Worm (Caenorhabditis elegans) whole organism, late embryonic: Measurements from ENCODE around the gene tbc-1.
A peak's percentile ranks its signal among the peaks of the same experiment; 100 is the strongest.
"Not testable (repeated sequence)": the region's sequence is repeated elsewhere in the genome, so short reads cannot be mapped to it uniquely, and the experiment has no call there.

Experiments used
- C38D4.7 ChIP-seq: fragments of 200-800 bp; sonication (Bioruptor generic); optimal IDR thresholded peaks from 2 replicates; lab custom pipeline; 2018; ENCODE audit warnings: mild to moderate bottlenecking, missing genetic modification characterization, moderate library complexity, missing compliant biosample characterization
- K02D7.2 ChIP-seq: sonication (generic microtip); optimal IDR thresholded peaks from 2 replicates; lab custom pipeline; 2017; ENCODE audit warnings: mild to moderate bottlenecking, missing genetic modification characterization, missing compliant biosample characterization
- T23F11.4 ChIP-seq: fragments of 200-800 bp; sonication (Bioruptor generic); optimal IDR thresholded peaks from 2 replicates; lab custom pipeline; 2018; ENCODE audit warnings: mild to moderate bottlenecking, missing genetic modification characterization, missing compliant biosample characterization
- Y22D7AL.16 ChIP-seq: sonication (generic microtip); optimal IDR thresholded peaks from 2 replicates; lab custom pipeline; 2016; ENCODE audit warnings: missing genetic modification characterization, missing compliant biosample characterization
- ahr-1 ChIP-seq: sonication (generic microtip); optimal IDR thresholded peaks from 2 replicates; lab custom pipeline; 2016; ENCODE audit warnings: missing genetic modification characterization, missing compliant biosample characterization
- ama-1 ChIP-seq: fragments of 150-350 bp; optimal IDR thresholded peaks from 2 replicates; lab custom pipeline; 2014
- ceh-14 ChIP-seq: sonication (generic microtip); optimal IDR thresholded peaks from 2 replicates; lab custom pipeline; 2016; ENCODE audit warnings: missing genotype, missing genetic modification characterization, missing compliant biosample characterization
- ceh-18 ChIP-seq: sonication (generic microtip); optimal IDR thresholded peaks from 2 replicates; lab custom pipeline; 2016; ENCODE audit warnings: missing genetic modification characterization, missing compliant biosample characterization
- ceh-19 ChIP-seq: fragments of 200-800 bp; sonication (Bioruptor generic); optimal IDR thresholded peaks from 2 replicates; lab custom pipeline; 2018; ENCODE audit warnings: mild to moderate bottlenecking, missing genetic modification characterization, missing compliant biosample characterization
- ceh-2 ChIP-seq: sonication (generic microtip); optimal IDR thresholded peaks from 2 replicates; lab custom pipeline; 2016; ENCODE audit warnings: missing genotype, missing genetic modification characterization, missing compliant biosample characterization
- ceh-22 ChIP-seq: sonication (generic microtip); optimal IDR thresholded peaks from 2 replicates; lab custom pipeline; 2017; ENCODE audit warnings: missing biosample characterization, missing genetic modification characterization
- ceh-30 ChIP-seq: fragments of 150-350 bp; optimal IDR thresholded peaks from 2 replicates; lab custom pipeline; 2014; ENCODE audit warnings: missing biosample characterization, missing genetic modification characterization
- ceh-31 ChIP-seq: sonication (generic microtip); optimal IDR thresholded peaks from 2 replicates; lab custom pipeline; 2016; ENCODE audit warnings: missing genetic modification characterization, missing compliant biosample characterization
- ceh-34 ChIP-seq: sonication (generic microtip); optimal IDR thresholded peaks from 2 replicates; lab custom pipeline; 2016; ENCODE audit warnings: mild to moderate bottlenecking, missing genetic modification characterization, missing compliant biosample characterization
- ceh-45 ChIP-seq: fragments of 200-800 bp; sonication (Bioruptor generic); IDR thresholded peaks from 2 replicates; pipeline ENCODE4 v1.3.6; 2022; ENCODE audit warnings: missing genetic modification reagents, missing genetic modification characterization, missing compliant biosample characterization
- ceh-48 ChIP-seq: sonication (generic microtip); optimal IDR thresholded peaks from 2 replicates; lab custom pipeline; 2016; ENCODE audit warnings: missing genetic modification characterization, inconsistent platforms, missing compliant biosample characterization
- ceh-6 ChIP-seq: fragments of 200-800 bp; sonication (Bioruptor generic); optimal IDR thresholded peaks from 2 replicates; lab custom pipeline; 2018; ENCODE audit warnings: mild to moderate bottlenecking, missing genetic modification characterization, missing compliant biosample characterization
- che-1 ChIP-seq: sonication (generic microtip); optimal IDR thresholded peaks from 2 replicates; lab custom pipeline; 2016; ENCODE audit warnings: mild to moderate bottlenecking, missing genetic modification characterization, missing compliant biosample characterization
- dmd-4 ChIP-seq: sonication (generic microtip); optimal IDR thresholded peaks from 2 replicates; lab custom pipeline; 2016; ENCODE audit warnings: borderline replicate concordance, missing genetic modification characterization, missing compliant biosample characterization
- dve-1 ChIP-seq: sonication (generic microtip); optimal IDR thresholded peaks from 2 replicates; lab custom pipeline; 2017; ENCODE audit warnings: antibody characterized with exemption, mild to moderate bottlenecking, missing genetic modification characterization, missing compliant biosample characterization
- elt-2 ChIP-seq: sonication (generic microtip); optimal IDR thresholded peaks from 2 replicates; lab custom pipeline; 2016; ENCODE audit warnings: missing genetic modification reagents, missing genetic modification characterization, missing compliant biosample characterization
- elt-4 ChIP-seq: sonication (generic microtip); optimal IDR thresholded peaks from 2 replicates; lab custom pipeline; 2016; ENCODE audit warnings: missing genetic modification characterization, missing compliant biosample characterization
- eyg-1 ChIP-seq: sonication (generic microtip); optimal IDR thresholded peaks from 2 replicates; lab custom pipeline; 2016; ENCODE audit warnings: missing genotype, missing genetic modification characterization, missing compliant biosample characterization
- fax-1 ChIP-seq: sonication (generic microtip); optimal IDR thresholded peaks from 2 replicates; lab custom pipeline; 2016; ENCODE audit warnings: missing genotype, missing genetic modification characterization, missing compliant biosample characterization
- fkh-6 ChIP-seq: sonication (generic microtip); optimal IDR thresholded peaks from 2 replicates; lab custom pipeline; 2016; ENCODE audit warnings: missing genetic modification characterization, missing compliant biosample characterization
- gmeb-2 ChIP-seq: sonication (generic microtip); optimal IDR thresholded peaks from 2 replicates; lab custom pipeline; 2016; ENCODE audit warnings: missing genetic modification characterization, inconsistent platforms, missing compliant biosample characterization
- hlh-13 ChIP-seq: fragments of 200-800 bp; sonication (Bioruptor generic); optimal IDR thresholded peaks from 2 replicates; lab custom pipeline; 2018; ENCODE audit warnings: mild to moderate bottlenecking, missing genetic modification characterization, missing compliant biosample characterization
- hlh-30 ChIP-seq: sonication (generic microtip); optimal IDR thresholded peaks from 2 replicates; lab custom pipeline; 2017; ENCODE audit warnings: antibody characterized with exemption, missing genetic modification characterization, missing compliant biosample characterization; ENCODE audit not compliant: insufficient read depth
- hlh-6 ChIP-seq: sonication (generic microtip); optimal IDR thresholded peaks from 2 replicates; lab custom pipeline; 2016; ENCODE audit warnings: missing genotype, missing genetic modification characterization, missing compliant biosample characterization
- hlh-8 ChIP-seq: sonication (generic microtip); optimal IDR thresholded peaks from 2 replicates; lab custom pipeline; 2016; ENCODE audit warnings: missing genotype, missing genetic modification characterization, missing compliant biosample characterization
- lim-6 ChIP-seq: sonication (generic microtip); optimal IDR thresholded peaks from 2 replicates; lab custom pipeline; 2016; ENCODE audit warnings: missing genetic modification characterization, missing compliant biosample characterization
- lin-11 ChIP-seq: fragments of 200-800 bp; sonication (Bioruptor generic); optimal IDR thresholded peaks from 2 replicates; lab custom pipeline; 2018; ENCODE audit warnings: mild to moderate bottlenecking, missing genetic modification characterization, missing compliant biosample characterization
- madf-2 ChIP-seq: sonication (generic microtip); optimal IDR thresholded peaks from 2 replicates; lab custom pipeline; 2017; ENCODE audit warnings: missing genetic modification characterization, missing compliant biosample characterization
- mec-3 ChIP-seq: sonication (generic microtip); optimal IDR thresholded peaks from 2 replicates; lab custom pipeline; 2016; ENCODE audit warnings: borderline replicate concordance, missing genetic modification characterization, missing compliant biosample characterization
- nhr-11 ChIP-seq: fragments of 150-350 bp; optimal IDR thresholded peaks from 2 replicates; lab custom pipeline; 2014; ENCODE audit warnings: missing biosample characterization, missing genetic modification characterization
- npax-4 ChIP-seq: sonication (generic microtip); optimal IDR thresholded peaks from 2 replicates; lab custom pipeline; 2016; ENCODE audit warnings: missing genetic modification characterization, missing compliant biosample characterization
- odd-2 ChIP-seq: sonication (generic microtip); optimal IDR thresholded peaks from 2 replicates; lab custom pipeline; 2017; ENCODE audit warnings: antibody characterized with exemption, mild to moderate bottlenecking, missing genetic modification characterization, missing compliant biosample characterization
- pag-3 ChIP-seq: sonication (generic microtip); optimal IDR thresholded peaks from 2 replicates; lab custom pipeline; 2016; ENCODE audit warnings: missing compliant biosample characterization, missing genetic modification characterization, borderline replicate concordance
- pat-9 ChIP-seq: fragments of 200-800 bp; sonication (Bioruptor generic); optimal IDR thresholded peaks from 2 replicates; lab custom pipeline; 2018; ENCODE audit warnings: mild to moderate bottlenecking, missing genetic modification characterization, moderate library complexity, missing compliant biosample characterization
- ref-2 ChIP-seq: sonication (generic microtip); optimal IDR thresholded peaks from 2 replicates; lab custom pipeline; 2016; ENCODE audit warnings: missing genetic modification characterization, missing compliant biosample characterization
- rnt-1 ChIP-seq: sonication (generic microtip); optimal IDR thresholded peaks from 2 replicates; lab custom pipeline; 2016; ENCODE audit warnings: missing genetic modification characterization, missing compliant biosample characterization
- tbx-7 ChIP-seq: sonication (generic microtip); optimal IDR thresholded peaks from 2 replicates; lab custom pipeline; 2016; ENCODE audit warnings: missing genotype, missing genetic modification characterization, missing compliant biosample characterization
- ttx-3 ChIP-seq: sonication (generic microtip); optimal IDR thresholded peaks from 2 replicates; lab custom pipeline; 2016; ENCODE audit warnings: missing genetic modification reagents, missing genetic modification characterization, missing compliant biosample characterization
- unc-86 ChIP-seq: sonication (generic microtip); optimal IDR thresholded peaks from 2 replicates; lab custom pipeline; 2016; ENCODE audit warnings: missing genetic modification characterization, missing compliant biosample characterization
- zip-5 ChIP-seq: sonication (generic microtip); optimal IDR thresholded peaks from 2 replicates; lab custom pipeline; 2016; ENCODE audit warnings: missing genetic modification characterization, missing compliant biosample characterization

Gene tbc-1

DNA sequence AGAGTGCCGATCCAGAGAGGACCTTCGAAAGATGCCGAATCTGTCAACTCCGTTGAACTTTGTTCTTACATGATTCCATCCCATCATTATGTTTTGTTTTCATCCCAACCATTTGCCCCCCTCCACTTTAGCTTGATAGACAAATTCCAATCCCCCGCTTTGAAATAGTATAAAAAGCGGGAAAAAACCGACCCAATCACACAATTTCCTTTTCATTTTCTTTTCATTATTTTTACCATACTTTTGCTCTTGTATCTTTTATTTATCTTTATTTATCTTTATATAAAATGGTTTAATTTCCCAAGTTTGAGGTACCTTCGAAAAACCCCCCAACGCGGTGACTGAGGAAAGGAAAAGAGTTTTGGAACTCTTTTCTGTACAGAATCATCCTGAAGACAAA lies 4.0 kb upstream of the tbc-1 start, which contains the start of gene F20D1.22:
TSS of gene F20D1.22 (plus strand) at position 301 of the 400 bp plus-strand sequence.
- not testable (repeated sequence) for TF ChIP-seq T23F11.4 (GFP tag; lab: Kevin White, UChicago); ttx-3 (tag; lab: Kevin White, UChicago); fkh-6 (tag; lab: Kevin White, UChicago)

DNA sequence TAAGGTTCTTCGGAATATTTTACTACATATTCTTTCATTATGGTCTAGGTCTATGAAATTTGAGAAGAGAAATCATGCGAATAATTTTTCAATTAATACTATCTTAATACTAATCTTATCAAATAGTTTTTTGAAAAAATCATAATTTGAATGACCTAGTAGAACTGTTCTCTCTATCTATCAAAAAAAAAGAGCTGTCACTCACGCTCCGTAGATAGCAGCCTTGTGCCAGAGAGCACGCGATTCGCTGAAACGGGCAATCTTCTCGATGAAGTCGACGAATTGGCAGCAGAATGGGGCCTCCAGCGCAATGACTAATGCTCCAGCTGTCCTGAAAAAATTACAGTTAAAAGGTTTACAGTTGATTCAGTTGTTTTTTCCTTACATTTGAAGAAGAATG lies 936 bp upstream of the tbc-1 start:
- TF ChIP-seq pat-9 (tag; lab: Kevin White, UChicago) (no peak), fkh-6 (tag; lab: Kevin White, UChicago) (no peak), odd-2 (no peak), ceh-14 (no peak), pag-3 (no peak), hlh-30 (tag; lab: Kevin White, UChicago) (no peak), ceh-31 (tag; lab: Kevin White, UChicago) (no peak), ceh-34 (tag; lab: Kevin White, UChicago) (no peak), gmeb-2 (tag; lab: Kevin White, UChicago) (no peak), tbx-7 (no peak)

DNA sequence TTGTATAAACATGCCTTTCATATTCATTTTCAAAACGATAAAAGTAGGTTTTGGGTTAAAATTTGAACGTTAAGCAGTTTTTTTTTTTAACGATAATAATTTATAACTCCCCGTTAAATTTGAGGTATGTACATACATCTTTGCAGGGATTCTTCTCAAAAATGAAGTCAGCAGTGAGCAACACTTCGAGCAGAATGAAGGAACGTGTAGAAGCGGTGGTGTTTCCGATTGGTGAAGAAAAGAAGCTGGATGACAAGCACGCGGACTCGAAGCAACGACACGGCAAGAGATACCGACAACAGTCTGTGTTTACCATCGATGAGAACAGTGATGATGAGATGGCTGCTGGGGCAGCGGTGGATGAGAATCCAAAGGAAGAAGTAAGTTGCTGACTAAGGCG lies 2.5 kb downstream of the tbc-1 start:
- TF ChIP-seq eyg-1 (tag; lab: Kevin White, UChicago) (no peak), elt-4 (tag; lab: Kevin White, UChicago) (no peak), mec-3 (tag; lab: Kevin White, UChicago) (no peak), rnt-1 (no peak), elt-2 (tag; lab: Kevin White, UChicago) (no peak), unc-86 (tag; lab: Kevin White, UChicago) (no peak), tbx-7 (no peak), ahr-1 (no peak), pat-9 (tag; lab: Kevin White, UChicago) (no peak), zip-5 (tag; lab: Kevin White, UChicago) (no peak)

DNA sequence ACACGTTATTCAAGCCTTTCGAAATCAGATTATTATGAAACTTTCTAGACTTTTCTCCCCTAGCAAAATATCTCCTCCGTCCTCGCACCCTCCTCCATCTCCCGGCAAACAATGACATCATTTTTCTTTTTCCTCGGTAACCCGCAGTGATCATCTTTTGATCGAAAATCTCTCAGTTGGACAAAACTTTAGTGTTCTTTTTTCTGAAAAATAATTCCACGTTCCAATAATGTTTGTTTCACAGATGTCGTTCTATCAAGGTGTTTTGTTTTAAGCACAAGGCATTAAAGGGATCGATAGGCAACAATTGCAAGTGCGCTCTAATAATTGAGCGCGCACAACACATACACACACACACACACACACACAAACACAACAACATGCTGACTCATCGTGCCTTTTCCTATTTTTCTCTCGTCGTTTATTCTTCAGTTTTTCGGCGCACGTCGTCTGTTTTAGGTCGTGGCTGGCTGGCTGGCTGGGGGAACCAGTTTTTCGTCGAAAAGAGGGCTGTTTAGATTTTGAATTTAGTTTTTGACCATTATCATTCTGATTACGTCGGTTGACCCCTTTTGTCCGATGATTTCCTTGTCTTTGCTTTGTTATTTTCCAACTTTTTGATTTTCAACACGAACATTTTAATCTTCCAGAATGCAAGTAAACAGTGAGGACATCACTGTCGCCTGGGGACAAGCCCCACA lies 5.1 kb downstream of the tbc-1 start, which contains the start of gene F20D1.3:
TSS of gene F20D1.3 (plus strand) at position 651 of the 701 bp plus-strand sequence.
- TF ChIP-seq hlh-13 (GFP tag; lab: Kevin White, UChicago), result peak; percentile 28
- TF ChIP-seq nhr-11 (tag; lab: Kevin White, UChicago), result no peak
- peak; percentile 71 for TF ChIP-seq ceh-31 (tag; lab: Kevin White, UChicago)
- TF ChIP-seq C38D4.7 (GFP tag; lab: Kevin White, UChicago), result no peak
- TF ChIP-seq lim-6 (tag; lab: Kevin White, UChicago), result no peak
- no peak for TF ChIP-seq ceh-19
- peak; percentile 18 for TF ChIP-seq dve-1
- TF ChIP-seq dmd-4 (tag; lab: Kevin White, UChicago), result no peak
- TF ChIP-seq hlh-8 (tag; lab: Kevin White, UChicago), result no peak
- no peak for TF ChIP-seq pat-9 (tag; lab: Kevin White, UChicago)
- TF ChIP-seq ceh-45 (GFP tag; lab: Robert Waterston, UW), result no peak
- TF ChIP-seq mec-3 (tag; lab: Kevin White, UChicago), result no peak
- TF ChIP-seq ceh-34 (tag; lab: Kevin White, UChicago), result no peak
- TF ChIP-seq pag-3, result no peak
- no peak for TF ChIP-seq ceh-22 (tag; lab: Kevin White, UChicago)
- TF ChIP-seq che-1, result no peak
- TF ChIP-seq fkh-6 (tag; lab: Kevin White, UChicago), result no peak
- TF ChIP-seq ceh-18 (tag; lab: Kevin White, UChicago), result peak; percentile 53
- TF ChIP-seq K02D7.2, result no peak
- TF ChIP-seq lin-11 (tag; lab: Kevin White, UChicago), result no peak
- TF ChIP-seq ref-2 (tag; lab: Kevin White, UChicago), result peak; percentile 67
- no peak for TF ChIP-seq ceh-6 (GFP tag; lab: Kevin White, UChicago)
- TF ChIP-seq ttx-3 (tag; lab: Kevin White, UChicago), result no peak
- TF ChIP-seq ceh-30, result no peak
- no peak for TF ChIP-seq hlh-6 (tag; lab: Kevin White, UChicago)
- TF ChIP-seq madf-2 (tag; lab: Kevin White, UChicago), result no peak
- no peak for TF ChIP-seq zip-5 (tag; lab: Kevin White, UChicago)
- no peak for TF ChIP-seq npax-4 (tag; lab: Kevin White, UChicago)
- no peak for TF ChIP-seq fax-1 (tag; lab: Kevin White, UChicago)
- no peak for TF ChIP-seq ceh-2 (tag; lab: Kevin White, UChicago)
- TF ChIP-seq ama-1 (lab: Kevin White, UChicago), result no peak
- peak; percentile 50 for TF ChIP-seq ceh-48 (tag; lab: Kevin White, UChicago)
- TF ChIP-seq Y22D7AL.16 (tag; lab: Kevin White, UChicago), result no peak
- no peak for TF ChIP-seq unc-86 (tag; lab: Kevin White, UChicago)
